Worm (Caenorhabditis elegans) whole organism, L1 larva: Measurements from ENCODE around the gene top-3.

Source experiments
- C04F5.9 ChIP-seq: sonication (generic microtip); optimal IDR thresholded peaks from 2 replicates; lab custom pipeline; 2016; ENCODE audit warnings: missing genetic modification characterization, missing compliant biosample characterization
- C16A3.4 ChIP-seq: fragments of 150-350 bp; optimal IDR thresholded peaks from 2 replicates; lab custom pipeline; 2014; ENCODE audit warnings: missing biosample characterization, missing genetic modification characterization
- C34B4.2 ChIP-seq: sonication (generic microtip); optimal IDR thresholded peaks from 2 replicates; lab custom pipeline; 2017; ENCODE audit warnings: mild to moderate bottlenecking, missing genetic modification characterization, missing compliant biosample characterization
- alr-1 ChIP-seq: fragments of 200-800 bp; sonication (Bioruptor generic); optimal IDR thresholded peaks from 2 replicates; lab custom pipeline; 2018; ENCODE audit warnings: borderline replicate concordance, mild to moderate bottlenecking, missing genetic modification characterization, missing compliant biosample characterization
- aly-2 ChIP-seq: fragments of 150-350 bp; optimal IDR thresholded peaks from 2 replicates; lab custom pipeline; 2014; ENCODE audit warnings: missing biosample characterization, missing genetic modification characterization
- blmp-1 ChIP-seq: fragments of 150-350 bp; optimal IDR thresholded peaks from 2 replicates; lab custom pipeline; 2014; ENCODE audit warnings: missing biosample characterization, missing genetic modification characterization
- ceh-8 ChIP-seq: fragments of 200-800 bp; sonication (Bioruptor generic); optimal IDR thresholded peaks from 2 replicates; lab custom pipeline; 2018; ENCODE audit warnings: mild to moderate bottlenecking, missing genetic modification characterization, moderate library complexity, missing compliant biosample characterization
- ceh-82 ChIP-seq, 3 experiments: fragments of 150-350 bp in 1 of 3; sonication (generic microtip) in 2 of 3; optimal IDR thresholded peaks; 2 replicates each; lab custom pipeline; 2014 to 2017; ENCODE audit warnings: missing biosample characterization in 3 of 3, missing genetic modification characterization in 3 of 3
- ceh-88 ChIP-seq: fragments of 200-800 bp; sonication (Bioruptor generic); IDR thresholded peaks from 2 replicates; pipeline ENCODE4 v1.3.6; 2022; ENCODE audit warnings: missing genetic modification characterization, missing compliant biosample characterization
- ceh-90 ChIP-seq: sonication (generic microtip); optimal IDR thresholded peaks from 2 replicates; lab custom pipeline; 2016; ENCODE audit warnings: missing genetic modification characterization, missing compliant biosample characterization
- dpl-1 ChIP-seq, 3 experiments: fragments of 150-350 bp in 2 of 3; sonication (generic microtip) in 1 of 3; optimal IDR thresholded peaks; 2 replicates each; lab custom pipeline; 2014 to 2017; ENCODE audit warnings: missing biosample characterization in 3 of 3, missing genetic modification characterization in 3 of 3, missing genetic modification reagents in 3 of 3
- dsc-1 ChIP-seq: sonication (generic microtip); optimal IDR thresholded peaks from 2 replicates; lab custom pipeline; 2016; ENCODE audit warnings: mild to moderate bottlenecking, missing genetic modification characterization, missing compliant biosample characterization
- efl-1 ChIP-seq, 4 experiments: fragments of 150-350 bp; optimal IDR thresholded peaks in 3 of 4; peaks in 1 of 4; 1 replicate in 1 of 4; 2 replicates in 3 of 4; lab custom pipeline; 2014; ENCODE audit warnings: missing biosample characterization in 2 of 4, missing genetic modification characterization in 2 of 4, missing genetic modification reagents in 2 of 4
- egl-27 ChIP-seq, 2 experiments: fragments of 150-350 bp in 1 of 2; sonication (generic microtip); optimal IDR thresholded peaks; 3 replicates each; lab custom pipeline; 2017 to 2018; ENCODE audit warnings: missing biosample characterization in 2 of 2, missing genetic modification characterization in 2 of 2, missing genetic modification reagents in 2 of 2
- elt-2 ChIP-seq: sonication (generic microtip); optimal IDR thresholded peaks from 2 replicates; lab custom pipeline; 2016; ENCODE audit warnings: missing genetic modification characterization, mild to moderate bottlenecking, inconsistent platforms, missing compliant biosample characterization, missing genetic modification reagents
- fkh-4 ChIP-seq: sonication (generic microtip); optimal IDR thresholded peaks from 2 replicates; lab custom pipeline; 2016; ENCODE audit warnings: missing compliant biosample characterization, missing genetic modification characterization, borderline replicate concordance
- grh-1 ChIP-seq: fragments of 200-800 bp; sonication (Bioruptor generic); IDR thresholded peaks from 2 replicates; pipeline ENCODE4 v1.3.6; 2022; ENCODE audit warnings: missing genetic modification reagents, missing genetic modification characterization, missing compliant biosample characterization
- hpl-2 ChIP-seq: fragments of 150-350 bp; optimal IDR thresholded peaks from 2 replicates; lab custom pipeline; 2014; ENCODE audit warnings: missing biosample characterization, missing genetic modification reagents, missing genetic modification characterization
- lin-13 ChIP-seq: fragments of 150-350 bp; optimal IDR thresholded peaks from 2 replicates; lab custom pipeline; 2014; ENCODE audit warnings: missing biosample characterization, missing genetic modification reagents, missing genetic modification characterization
- lin-35 ChIP-seq, 2 experiments: fragments of 150-350 bp; optimal IDR thresholded peaks; 2 replicates each; lab custom pipeline; 2014; ENCODE audit warnings: missing biosample characterization in 2 of 2, missing genetic modification characterization in 2 of 2, missing genetic modification reagents in 2 of 2
- lir-3 ChIP-seq: sonication (generic microtip); optimal IDR thresholded peaks from 2 replicates; lab custom pipeline; 2016; ENCODE audit warnings: mild to moderate bottlenecking, missing genetic modification characterization, moderate library complexity, missing compliant biosample characterization; ENCODE audit not compliant: poor library complexity
- mdl-1 ChIP-seq, 2 experiments: fragments of 150-350 bp; optimal IDR thresholded peaks; 2 replicates each; lab custom pipeline; 2014 to 2017; ENCODE audit warnings: missing biosample characterization in 2 of 2, missing genetic modification characterization in 2 of 2, inconsistent platforms in 1 of 2
- mep-1 ChIP-seq: fragments of 150-350 bp; optimal IDR thresholded peaks from 2 replicates; lab custom pipeline; 2014; ENCODE audit warnings: missing biosample characterization, missing genetic modification characterization
- nhr-12 ChIP-seq: sonication (generic microtip); optimal IDR thresholded peaks from 2 replicates; lab custom pipeline; 2017; ENCODE audit warnings: missing biosample characterization, missing genetic modification characterization
- nhr-20 ChIP-seq: sonication (generic microtip); optimal IDR thresholded peaks from 2 replicates; lab custom pipeline; 2016; ENCODE audit warnings: mild to moderate bottlenecking, missing genetic modification characterization, missing compliant biosample characterization
- nhr-237 ChIP-seq: fragments of 150-350 bp; optimal IDR thresholded peaks from 2 replicates; lab custom pipeline; 2014; ENCODE audit warnings: missing biosample characterization, missing genetic modification characterization
- nhr-77 ChIP-seq: fragments of 150-350 bp; optimal IDR thresholded peaks from 2 replicates; lab custom pipeline; 2014; ENCODE audit warnings: missing biosample characterization, missing genetic modification characterization
- nhr-84 ChIP-seq: sonication (generic microtip); optimal IDR thresholded peaks from 2 replicates; lab custom pipeline; 2017; ENCODE audit warnings: missing biosample characterization, missing genetic modification characterization
- pax-3 ChIP-seq: fragments of 200-800 bp; sonication (Bioruptor generic); optimal IDR thresholded peaks from 2 replicates; lab custom pipeline; 2018; ENCODE audit warnings: mild to moderate bottlenecking, missing genetic modification characterization, moderate library complexity, missing compliant biosample characterization
- pqm-1 ChIP-seq: sonication (generic microtip); optimal IDR thresholded peaks from 3 replicates; lab custom pipeline; 2017; ENCODE audit warnings: missing biosample characterization, missing genetic modification characterization
- rnt-1 ChIP-seq: sonication (generic microtip); optimal IDR thresholded peaks from 2 replicates; lab custom pipeline; 2016; ENCODE audit warnings: mild to moderate bottlenecking, missing genetic modification characterization, moderate library complexity, missing compliant biosample characterization
- skn-1 ChIP-seq: fragments of 150-350 bp; optimal IDR thresholded peaks from 2 replicates; lab custom pipeline; 2014; ENCODE audit warnings: missing biosample characterization, missing genetic modification characterization
- snu-23 ChIP-seq: sonication (generic microtip); optimal IDR thresholded peaks from 2 replicates; lab custom pipeline; 2016; ENCODE audit warnings: missing genetic modification characterization, missing compliant biosample characterization
- sox-4 ChIP-seq: sonication (generic microtip); optimal IDR thresholded peaks from 2 replicates; lab custom pipeline; 2016; ENCODE audit warnings: missing genetic modification characterization, missing compliant biosample characterization
- sptf-1 ChIP-seq: fragments of 150-350 bp; optimal IDR thresholded peaks from 2 replicates; lab custom pipeline; 2014; ENCODE audit warnings: missing biosample characterization, missing genetic modification characterization
- sup-37 ChIP-seq: fragments of 200-800 bp; sonication (Bioruptor generic); optimal IDR thresholded peaks from 2 replicates; lab custom pipeline; 2018; ENCODE audit warnings: mild to moderate bottlenecking, missing genetic modification characterization, missing compliant biosample characterization
- tlp-1 ChIP-seq: fragments of 150-350 bp; optimal IDR thresholded peaks from 2 replicates; lab custom pipeline; 2014; ENCODE audit warnings: missing biosample characterization, missing genetic modification characterization
- unc-130 ChIP-seq: fragments of 150-350 bp; optimal IDR thresholded peaks from 2 replicates; lab custom pipeline; 2017; ENCODE audit warnings: missing biosample characterization, missing genetic modification characterization, inconsistent platforms
- unc-30 ChIP-seq: sonication (generic microtip); optimal IDR thresholded peaks from 2 replicates; lab custom pipeline; 2017; ENCODE audit warnings: missing biosample characterization, missing genetic modification characterization
- unc-62 ChIP-seq: fragments of 150-350 bp; optimal IDR thresholded peaks from 2 replicates; lab custom pipeline; 2014; ENCODE audit warnings: missing biosample characterization, missing genetic modification reagents, missing genetic modification characterization
- unc-86 ChIP-seq: sonication (generic microtip); optimal IDR thresholded peaks from 2 replicates; lab custom pipeline; 2016; ENCODE audit warnings: missing genetic modification characterization, missing compliant biosample characterization
- vab-15 ChIP-seq: sonication (generic microtip); optimal IDR thresholded peaks from 2 replicates; lab custom pipeline; 2017; ENCODE audit warnings: missing genotype, mild to moderate bottlenecking, missing genetic modification characterization, missing compliant biosample characterization
- xbp-1 ChIP-seq: sonication (generic microtip); optimal IDR thresholded peaks from 2 replicates; lab custom pipeline; 2016; ENCODE audit warnings: missing genetic modification characterization, missing compliant biosample characterization
- zag-1 ChIP-seq: fragments of 150-350 bp; optimal IDR thresholded peaks from 2 replicates; lab custom pipeline; 2014; ENCODE audit warnings: missing biosample characterization, missing genetic modification characterization
- ztf-4 ChIP-seq: fragments of 150-350 bp; optimal IDR thresholded peaks from 2 replicates; lab custom pipeline; 2014; ENCODE audit warnings: missing biosample characterization, missing genetic modification characterization

The top-3 gene

DNA sequence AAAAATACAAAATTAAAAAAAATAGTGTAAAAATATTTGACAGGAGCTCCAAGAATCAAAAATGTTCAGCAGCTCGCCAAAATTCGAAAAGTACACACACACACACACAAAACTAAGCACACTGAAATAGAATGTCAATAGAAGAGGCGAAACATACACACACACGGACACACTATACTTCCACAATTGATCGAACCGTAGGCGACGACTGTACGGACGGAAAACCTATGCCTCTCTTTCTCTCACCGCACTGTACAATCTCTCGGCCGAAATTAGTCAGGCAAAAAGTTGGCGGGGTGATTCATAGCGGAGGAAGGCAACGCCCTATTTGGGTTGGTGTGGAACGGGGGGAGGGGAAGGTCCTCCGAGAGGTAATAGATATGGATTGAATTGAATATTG lies 12.5 kb downstream of the top-3 start:
- TF ChIP-seq elt-2 (no peak), skn-1 (peak; percentile 2), nhr-20 (tag; lab: Kevin White, UChicago) (peak; percentile 3), ceh-90 (no peak), xbp-1 (tag; lab: Kevin White, UChicago) (no peak), lin-35 (GFP tag; optimal IDR thresholded peaks at IDR 0.05; lab: Kevin White, UChicago) (peak in 1 of 2 experiments; percentile 47), mep-1 (tag; lab: Kevin White, UChicago) (peak; percentile 46), C16A3.4 (tag; lab: Kevin White, UChicago) (peak; percentile 5), efl-1 (optimal IDR thresholded peaks at IDR 0.05; lab: Kevin White, UChicago) (no peak), efl-1 (GFP tag; optimal IDR thresholded peaks at IDR 0.05 in 1 of 2; lab: Kevin White, UChicago) (peak in 1 of 2 experiments; percentile 41)

- TF ChIP-seq efl-1 (optimal IDR thresholded peaks at IDR 0.05; lab: Kevin White, UChicago) (no peak), efl-1 (GFP tag; optimal IDR thresholded peaks at IDR 0.05 in 1 of 2; lab: Kevin White, UChicago) (peak in 1 of 2 experiments; percentile 79), pax-3 (tag; lab: Kevin White, UChicago) (no peak)
Measured at ce11 chrIII:11946973-11947372, 13.0 kb downstream of the top-3 start, which contains the start of gene Y56A3A.7. Y56A3A.7 (minus strand) TSS chrIII:11947019.

DNA sequence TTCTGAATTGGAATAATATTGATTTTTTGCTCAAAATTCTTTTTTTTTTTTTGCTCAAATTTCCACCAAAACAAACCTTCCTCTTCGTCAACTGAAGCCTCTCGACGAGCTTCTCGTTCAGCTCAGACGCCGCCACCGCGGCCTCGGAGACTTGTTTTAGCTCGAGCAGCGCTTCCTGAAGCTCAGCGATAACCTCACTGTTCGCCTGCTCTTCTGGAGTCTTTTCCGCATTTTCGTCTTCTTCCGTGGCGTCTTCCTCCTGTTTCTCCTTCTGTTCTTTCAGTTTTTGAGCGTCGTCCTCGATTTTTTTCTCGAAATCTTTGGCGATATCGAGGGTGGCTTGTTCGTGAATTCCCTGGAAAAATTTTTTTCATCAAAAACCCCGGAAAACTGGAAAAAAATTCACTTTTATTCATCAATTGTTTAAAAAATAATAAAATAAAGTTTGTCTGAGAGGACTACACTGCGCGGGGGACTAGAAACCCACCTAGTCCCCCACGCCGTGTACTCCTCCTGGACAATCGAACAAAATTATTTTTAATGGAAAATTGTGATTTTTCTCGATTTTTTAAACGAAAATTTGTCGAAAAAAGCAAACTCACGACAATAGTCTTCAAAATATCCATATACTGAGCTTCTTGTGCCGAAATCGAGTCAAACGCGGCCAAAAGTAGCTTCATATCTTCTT lies 13.8 kb downstream of the top-3 start:
- TF ChIP-seq nhr-20 (tag; lab: Kevin White, UChicago) (peak; percentile 96), unc-30 (tag; lab: Kevin White, UChicago) (no peak), vab-15 (tag; lab: Kevin White, UChicago) (peak; percentile 91), C04F5.9 (tag; lab: Kevin White, UChicago) (peak; percentile 98), aly-2 (peak; percentile 79), mep-1 (tag; lab: Kevin White, UChicago) (peak; percentile 88), lin-35 (GFP tag; optimal IDR thresholded peaks at IDR 0.05; lab: Kevin White, UChicago) (peak; percentile 71 to 77), hpl-2 (GFP tag; lab: Kevin White, UChicago) (no peak), ztf-4 (tag; lab: Kevin White, UChicago) (peak; percentile 77), zag-1 (tag; lab: Kevin White, UChicago) (peak; percentile 60), nhr-12 (peak; percentile 23), ceh-90 (peak; percentile 100), nhr-237 (peak; percentile 3), unc-86 (peak; percentile 96), unc-130 (peak; percentile 52), dsc-1 (peak; percentile 99), egl-27 (tag; optimal IDR thresholded peaks at IDR 0.05; lab: Kevin White, UChicago) (no peak), mdl-1 (tag; optimal IDR thresholded peaks at IDR 0.05; lab: Kevin White, UChicago) (peak in 1 of 2 experiments; percentile 62), tlp-1 (tag; lab: Kevin White, UChicago) (no peak), nhr-77 (tag; lab: Kevin White, UChicago) (peak; percentile 41), sox-4 (tag; lab: Kevin White, UChicago) (peak; percentile 99), skn-1 (peak; percentile 70), dpl-1 (GFP tag; optimal IDR thresholded peaks at IDR 0.05; lab: Kevin White, UChicago) (peak; percentile 69 to 80 (median 80)), sptf-1 (tag; lab: Kevin White, UChicago) (no peak), sup-37 (peak; percentile 93), grh-1 (GFP tag; lab: Robert Waterston, UW) (peak; percentile 82), C34B4.2 (tag; lab: Kevin White, UChicago) (peak; percentile 66), C16A3.4 (tag; lab: Kevin White, UChicago) (peak; percentile 66), nhr-84 (tag; lab: Kevin White, UChicago) (peak; percentile 22), pqm-1 (no peak), rnt-1 (tag; lab: Kevin White, UChicago) (peak; percentile 100), ceh-82 (tag; optimal IDR thresholded peaks at IDR 0.05; lab: Kevin White, UChicago) (peak; percentile 82 to 92 (median 87)), snu-23 (GFP tag; lab: Kevin White, UChicago) (peak; percentile 96), lin-13 (GFP tag; lab: Kevin White, UChicago) (peak; percentile 83), blmp-1 (tag; lab: Kevin White, UChicago) (peak; percentile 60), ceh-88 (GFP tag; lab: Robert Waterston, UW) (peak; percentile 90), lir-3 (tag; lab: Kevin White, UChicago) (peak; percentile 99), fkh-4 (peak; percentile 100), ceh-8 (GFP tag; lab: Kevin White, UChicago) (peak; percentile 95), alr-1 (tag; lab: Kevin White, UChicago) (no peak), unc-62 (GFP tag; lab: Kevin White, UChicago) (no peak)
